Worm (Caenorhabditis elegans) whole organism, young adult: ENCODE results near the gene lelo-3.

Experiments used
- B0019.2 ChIP-seq: fragments of 200-800 bp; sonication (Bioruptor generic); conservative IDR thresholded peaks from 2 replicates; pipeline ENCODE4 v1.3.6; 2022; ENCODE audit warnings: missing genetic modification reagents, missing genetic modification characterization, missing compliant biosample characterization
- B0336.3 ChIP-seq: fragments of 200-800 bp; sonication (Bioruptor generic); IDR thresholded peaks from 2 replicates; pipeline ENCODE4 v1.3.6; 2022; ENCODE audit warnings: missing genetic modification characterization, missing compliant biosample characterization
- F37B4.10 ChIP-seq: fragments of 200-800 bp; sonication (Bioruptor generic); IDR thresholded peaks from 2 replicates; pipeline ENCODE4 v1.3.6; 2022; ENCODE audit warnings: missing genetic modification characterization, missing compliant biosample characterization
- F52B5.7 ChIP-seq: sonication (generic microtip); optimal IDR thresholded peaks from 2 replicates; lab custom pipeline; 2016; ENCODE audit warnings: mild to moderate bottlenecking, missing genetic modification characterization, missing compliant biosample characterization
- T26A5.8 ChIP-seq: sonication (generic microtip); optimal IDR thresholded peaks from 2 replicates; lab custom pipeline; 2016; ENCODE audit warnings: missing genetic modification characterization, missing compliant biosample characterization
- Y56A3A.18 ChIP-seq: fragments of 200-800 bp; sonication (Bioruptor generic); IDR thresholded peaks from 2 replicates; pipeline ENCODE4 v1.3.6; 2022; ENCODE audit warnings: missing genetic modification reagents, missing genetic modification characterization, missing compliant biosample characterization
- aptf-2 ChIP-seq: fragments of 200-800 bp; sonication (Bioruptor generic); conservative IDR thresholded peaks from 2 replicates; pipeline ENCODE4 v1.3.6; 2022; ENCODE audit warnings: missing genetic modification reagents, missing genetic modification characterization, missing compliant biosample characterization
- athp-1 ChIP-seq: sonication (generic microtip); optimal IDR thresholded peaks from 2 replicates; lab custom pipeline; 2017; ENCODE audit warnings: mild to moderate bottlenecking, missing genetic modification characterization, missing compliant biosample characterization
- attf-6 ChIP-seq: fragments of 200-800 bp; sonication (Bioruptor generic); IDR thresholded peaks from 2 replicates; pipeline ENCODE4 v1.3.6; 2022; ENCODE audit warnings: missing genetic modification reagents, missing genetic modification characterization, missing compliant biosample characterization
- bed-1 ChIP-seq: fragments of 200-800 bp; sonication (Bioruptor generic); IDR thresholded peaks from 2 replicates; pipeline ENCODE4 v1.3.6; 2022; ENCODE audit warnings: missing genetic modification reagents, missing genetic modification characterization, missing compliant biosample characterization
- cebp-1 ChIP-seq, 2 experiments: fragments of 200-800 bp in 1 of 2; sonication (Bioruptor generic) in 1 of 2; sonication (generic microtip) in 1 of 2; IDR thresholded peaks in 1 of 2; optimal IDR thresholded peaks in 1 of 2; 2 replicates each; pipeline versions ENCODE4 v1.3.6 to Lab custom; 2017 to 2022; ENCODE audit warnings: missing compliant biosample characterization in 2 of 2, missing genetic modification characterization in 2 of 2, mild to moderate bottlenecking in 1 of 2, missing genetic modification reagents in 1 of 2, moderate library complexity in 1 of 2
- ceh-100 ChIP-seq: fragments of 200-800 bp; sonication (Bioruptor generic); IDR thresholded peaks from 2 replicates; pipeline ENCODE4 v1.3.6; 2022; ENCODE audit warnings: missing genetic modification reagents, missing genetic modification characterization, missing compliant biosample characterization
- ceh-40 ChIP-seq: fragments of 200-800 bp; sonication (Bioruptor generic); IDR thresholded peaks from 2 replicates; pipeline ENCODE4 v1.3.6; 2022; ENCODE audit warnings: missing genetic modification characterization, missing compliant biosample characterization
- chd-7 ChIP-seq: sonication (generic microtip); optimal IDR thresholded peaks from 2 replicates; lab custom pipeline; 2016; ENCODE audit warnings: mild to moderate bottlenecking, missing genetic modification characterization, moderate library complexity, missing compliant biosample characterization
- egl-18 ChIP-seq: fragments of 200-800 bp; sonication (Bioruptor generic); IDR thresholded peaks from 2 replicates; pipeline ENCODE4 v1.3.6; 2022; ENCODE audit warnings: missing genetic modification reagents, missing genetic modification characterization, missing compliant biosample characterization
- ekl-4 ChIP-seq: fragments of 200-800 bp; sonication (Bioruptor generic); IDR thresholded peaks from 2 replicates; pipeline ENCODE4 v1.3.6; 2022; ENCODE audit warnings: missing genetic modification reagents, missing genetic modification characterization, missing compliant biosample characterization
- him-1 ChIP-seq: sonication (generic microtip); optimal IDR thresholded peaks from 2 replicates; lab custom pipeline; 2016; ENCODE audit warnings: missing genotype, missing genetic modification reagents, missing genetic modification characterization, missing compliant biosample characterization
- hlh-12 ChIP-seq: sonication (generic microtip); optimal IDR thresholded peaks from 2 replicates; lab custom pipeline; 2016; ENCODE audit warnings: missing genetic modification characterization, missing compliant biosample characterization
- hmg-20 ChIP-seq: fragments of 200-800 bp; sonication (Bioruptor generic); IDR thresholded peaks from 2 replicates; pipeline ENCODE4 v1.3.6; 2022; ENCODE audit warnings: missing genetic modification reagents, missing genetic modification characterization, missing compliant biosample characterization
- hrde-1 ChIP-seq: sonication (generic microtip); optimal IDR thresholded peaks from 2 replicates; lab custom pipeline; 2016; ENCODE audit warnings: missing genetic modification characterization, mild to moderate bottlenecking, missing compliant biosample characterization, moderate library complexity, missing genotype, missing genetic modification reagents, borderline replicate concordance
- let-607 ChIP-seq, 2 experiments: fragments of 200-800 bp in 1 of 2; sonication (Bioruptor generic) in 1 of 2; sonication (generic microtip) in 1 of 2; optimal IDR thresholded peaks; 2 replicates each; lab custom pipeline; 2016 to 2018; ENCODE audit warnings: mild to moderate bottlenecking in 2 of 2, missing compliant biosample characterization in 2 of 2, missing genetic modification characterization in 2 of 2, moderate library complexity in 2 of 2, missing genotype in 1 of 2
- lin-40 ChIP-seq: sonication (generic microtip); optimal IDR thresholded peaks from 2 replicates; lab custom pipeline; 2016; ENCODE audit warnings: missing genetic modification characterization, mild to moderate bottlenecking, missing compliant biosample characterization, missing genotype, missing genetic modification reagents
- lin-54 ChIP-seq: fragments of 200-800 bp; sonication (Bioruptor generic); optimal IDR thresholded peaks from 2 replicates; lab custom pipeline; 2018; ENCODE audit warnings: mild to moderate bottlenecking, missing genetic modification characterization, missing compliant biosample characterization
- lir-1 ChIP-seq: fragments of 200-800 bp; sonication (Bioruptor generic); conservative IDR thresholded peaks from 2 replicates; pipeline ENCODE4 v1.3.6; 2022; ENCODE audit warnings: missing genetic modification reagents, missing genetic modification characterization, missing compliant biosample characterization
- lsl-1 ChIP-seq: fragments of 200-800 bp; sonication (Bioruptor generic); optimal IDR thresholded peaks from 2 replicates; lab custom pipeline; 2018; ENCODE audit warnings: mild to moderate bottlenecking, missing genetic modification characterization, moderate library complexity, missing compliant biosample characterization
- lsy-27 ChIP-seq: sonication (generic microtip); optimal IDR thresholded peaks from 2 replicates; lab custom pipeline; 2017; ENCODE audit warnings: missing genetic modification characterization, mild to moderate bottlenecking, missing compliant biosample characterization, antibody characterized with exemption, missing genotype, borderline replicate concordance; ENCODE audit not compliant: insufficient read depth
- madf-10 ChIP-seq: sonication (generic microtip); optimal IDR thresholded peaks from 2 replicates; lab custom pipeline; 2016; ENCODE audit warnings: mild to moderate bottlenecking, missing genetic modification characterization, missing compliant biosample characterization
- madf-3 ChIP-seq: fragments of 200-800 bp; sonication (Bioruptor generic); IDR thresholded peaks from 2 replicates; pipeline ENCODE4 v1.3.6; 2022; ENCODE audit warnings: missing genetic modification reagents, missing genetic modification characterization, missing compliant biosample characterization
- mel-28 ChIP-seq: sonication (generic microtip); optimal IDR thresholded peaks from 2 replicates; lab custom pipeline; 2016; ENCODE audit warnings: borderline replicate concordance, mild to moderate bottlenecking, missing genetic modification characterization, missing compliant biosample characterization
- mes-4 ChIP-seq: sonication (generic microtip); optimal IDR thresholded peaks from 2 replicates; lab custom pipeline; 2016; ENCODE audit warnings: missing genotype, missing genetic modification characterization, missing compliant biosample characterization
- mxl-1 ChIP-seq: sonication (generic microtip); optimal IDR thresholded peaks from 2 replicates; lab custom pipeline; 2016; ENCODE audit warnings: missing genetic modification characterization, missing compliant biosample characterization
- nfya-2 ChIP-seq: fragments of 200-800 bp; sonication (Bioruptor generic); IDR thresholded peaks from 2 replicates; pipeline ENCODE4 v1.3.6; 2022; ENCODE audit warnings: missing genetic modification reagents, missing genetic modification characterization, missing compliant biosample characterization
- nfyb-1 ChIP-seq: fragments of 200-800 bp; sonication (Bioruptor generic); IDR thresholded peaks from 2 replicates; pipeline ENCODE4 v1.3.6; 2022; ENCODE audit warnings: missing genetic modification reagents, missing genetic modification characterization, missing compliant biosample characterization
- nhr-80 ChIP-seq: sonication (generic microtip); optimal IDR thresholded peaks from 2 replicates; lab custom pipeline; 2016; ENCODE audit warnings: missing genetic modification characterization, missing compliant biosample characterization
- nhr-90 ChIP-seq: sonication (generic microtip); optimal IDR thresholded peaks from 2 replicates; lab custom pipeline; 2016; ENCODE audit warnings: missing genotype, mild to moderate bottlenecking, missing genetic modification characterization, missing compliant biosample characterization
- rec-8 ChIP-seq, 2 experiments: sonication (generic microtip); optimal IDR thresholded peaks; 2 replicates each; lab custom pipeline; 2016; ENCODE audit warnings: mild to moderate bottlenecking in 2 of 2, missing genetic modification characterization in 2 of 2, missing genetic modification reagents in 2 of 2, missing genotype in 2 of 2, missing biosample characterization in 1 of 2, missing compliant biosample characterization in 1 of 2, moderate library complexity in 1 of 2
- sdz-38 ChIP-seq: sonication (generic microtip); optimal IDR thresholded peaks from 2 replicates; lab custom pipeline; 2016; ENCODE audit warnings: missing genotype, missing genetic modification characterization, missing compliant biosample characterization
- sea-2 ChIP-seq: fragments of 200-800 bp; sonication (Bioruptor generic); IDR thresholded peaks from 2 replicates; pipeline ENCODE4 v1.3.6; 2022; ENCODE audit warnings: missing genetic modification characterization, missing compliant biosample characterization
- snpc-1.3 ChIP-seq: sonication (generic microtip); optimal IDR thresholded peaks from 2 replicates; lab custom pipeline; 2017; ENCODE audit warnings: missing genetic modification characterization, mild to moderate bottlenecking, missing compliant biosample characterization, antibody characterized with exemption, moderate library complexity, missing genotype, missing genetic modification reagents; ENCODE audit not compliant: insufficient read depth
- unc-130 ChIP-seq: sonication (generic microtip); optimal IDR thresholded peaks from 2 replicates; lab custom pipeline; 2016; ENCODE audit warnings: missing genetic modification reagents, missing genetic modification characterization, missing compliant biosample characterization
- unc-62 ChIP-seq: fragments of 150-350 bp; optimal IDR thresholded peaks from 2 replicates; lab custom pipeline; 2014; ENCODE audit warnings: missing biosample characterization, missing genetic modification reagents, missing genetic modification characterization
- zfh-2 ChIP-seq: fragments of 200-800 bp; sonication (Bioruptor generic); conservative IDR thresholded peaks from 2 replicates; pipeline ENCODE4 v1.3.6; 2022; ENCODE audit warnings: missing genetic modification reagents, missing genetic modification characterization, missing compliant biosample characterization
- ztf-6 ChIP-seq: fragments of 200-800 bp; sonication (Bioruptor generic); IDR thresholded peaks from 2 replicates; pipeline ENCODE4 v1.3.6; 2022; ENCODE audit warnings: missing genetic modification reagents, missing genetic modification characterization, missing compliant biosample characterization

The lelo-3 gene

DNA sequence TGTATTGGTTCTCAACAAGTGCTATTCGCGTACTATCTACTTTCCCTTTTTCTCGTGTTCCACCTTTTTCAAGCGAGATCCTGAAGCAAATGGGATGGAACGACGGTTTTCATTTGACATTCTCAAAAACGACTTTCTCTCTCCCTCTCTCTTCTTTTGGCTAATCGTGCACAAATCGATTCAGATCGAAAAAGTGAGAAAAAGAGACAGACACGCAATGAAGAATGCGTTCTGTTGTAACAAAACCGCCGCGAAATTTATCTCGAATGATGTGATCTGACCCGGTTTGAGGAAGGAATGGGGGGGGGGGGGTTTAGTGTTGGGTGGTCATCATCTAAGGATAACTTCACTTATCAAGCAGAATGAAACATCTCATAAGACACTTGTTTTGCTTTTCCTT is 42.0 kb upstream of the lelo-3 start:
- TF ChIP-seq mxl-1 (no peak), B0336.3 (no peak), attf-6 (GFP tag; lab: Robert Waterston, UW) (no peak), ekl-4 (GFP tag; lab: Robert Waterston, UW) (no peak), hlh-12 (tag; lab: Kevin White, UChicago) (no peak), Y56A3A.18 (no peak), nfyb-1 (GFP tag; lab: Robert Waterston, UW) (no peak), F52B5.7 (tag; lab: Kevin White, UChicago) (no peak), rec-8 (tag; optimal IDR thresholded peaks at IDR 0.05; lab: Kevin White, UChicago) (no peak), F37B4.10 (no peak), madf-3 (GFP tag; lab: Robert Waterston, UW) (no peak), unc-62 (GFP tag; lab: Kevin White, UChicago) (no peak), ceh-100 (GFP tag; lab: Robert Waterston, UW) (no peak), sdz-38 (tag; lab: Kevin White, UChicago) (no peak), nfya-2 (GFP tag; lab: Robert Waterston, UW) (no peak), lin-54 (GFP tag; lab: Kevin White, UChicago) (no peak), lin-40 (no peak), aptf-2 (no peak)

DNA sequence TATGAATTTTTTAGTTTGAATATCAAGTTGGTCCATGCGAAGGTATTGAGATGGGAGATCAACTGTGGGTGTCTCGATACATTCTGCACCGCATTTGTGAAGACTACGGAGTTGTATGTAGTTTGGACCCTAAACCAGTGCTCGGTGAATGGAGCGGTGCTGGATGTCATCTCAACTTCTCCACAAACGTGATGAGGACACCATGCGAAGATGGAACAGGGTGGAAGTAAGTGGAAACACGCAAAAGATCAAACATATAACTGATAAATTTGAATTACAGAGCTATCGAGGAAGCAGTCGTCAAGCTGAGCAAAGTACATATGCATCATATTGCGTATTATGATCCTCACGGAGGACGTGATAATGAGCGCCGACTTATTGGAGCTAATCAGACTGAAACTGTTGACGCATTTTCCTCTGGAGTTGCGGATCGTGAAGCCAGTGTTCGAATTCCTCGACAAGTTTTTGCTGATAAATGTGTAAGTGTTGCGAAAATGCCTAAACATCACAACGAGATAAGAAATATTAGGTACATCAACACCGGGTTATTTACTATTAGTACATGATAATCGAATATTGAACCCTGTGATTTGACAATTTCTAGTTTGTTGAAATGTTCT is 36.9 kb upstream of the lelo-3 start:
- no peak for TF ChIP-seq ztf-6 (GFP tag; lab: Robert Waterston, UW)
- TF ChIP-seq madf-10 (tag; lab: Kevin White, UChicago) = peak; percentile 7
- TF ChIP-seq nhr-80 (tag; lab: Kevin White, UChicago) = peak; percentile 82
- no peak for TF ChIP-seq F37B4.10
- TF ChIP-seq lir-1 (GFP tag; lab: Robert Waterston, UW) = no peak
- TF ChIP-seq zfh-2 = no peak
- no peak for TF ChIP-seq athp-1 (tag; lab: Kevin White, UChicago)
- TF ChIP-seq bed-1 (GFP tag; lab: Robert Waterston, UW) = no peak

DNA sequence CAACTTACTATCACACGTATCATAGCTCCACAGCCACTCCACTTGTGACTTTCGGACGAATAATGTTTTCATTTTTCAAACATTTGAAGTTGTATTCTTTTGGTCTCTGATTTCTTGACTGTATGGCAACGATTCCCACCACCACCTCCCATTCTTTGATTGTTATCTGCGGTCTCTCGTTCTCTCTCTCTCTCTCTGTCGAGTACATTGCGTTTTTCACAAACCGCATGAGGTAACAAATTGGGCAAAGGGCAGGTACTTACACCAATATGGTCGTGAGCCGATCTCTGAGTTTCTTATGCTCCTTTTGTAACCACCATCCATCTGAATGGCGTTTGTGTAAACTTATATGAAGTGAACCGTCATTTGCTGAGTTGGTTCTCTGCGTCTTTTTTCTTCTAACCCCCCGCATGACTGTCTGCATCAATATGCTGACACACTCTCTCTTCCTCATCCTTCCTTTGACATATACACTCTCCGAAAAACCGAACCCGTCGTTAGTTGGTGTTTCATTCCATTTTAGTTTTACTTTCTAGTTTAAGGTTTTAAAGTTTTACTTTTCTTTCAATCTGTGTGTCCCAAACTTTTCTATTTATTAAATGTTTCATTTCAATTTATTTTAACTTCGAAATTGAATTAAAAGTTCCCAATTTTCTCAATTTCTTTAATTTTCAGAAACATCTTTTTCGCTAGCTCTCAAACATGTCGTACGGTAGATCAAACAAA is 35.4 kb upstream of the lelo-3 start, which contains the start of gene gln-1:
TSS of gene gln-1 (plus strand) at position 676 of the 726 bp plus-strand sequence.
- no peak for TF ChIP-seq egl-18 (GFP tag; lab: Robert Waterston, UW)
- TF ChIP-seq sea-2 (GFP tag; lab: Robert Waterston, UW) = no peak
- TF ChIP-seq hmg-20 (GFP tag; lab: Robert Waterston, UW) = no peak
- no peak for TF ChIP-seq hrde-1 (tag; lab: Kevin White, UChicago)
- no peak for TF ChIP-seq lsl-1 (GFP tag; lab: Kevin White, UChicago)
- TF ChIP-seq nhr-90 (tag; lab: Kevin White, UChicago) = peak; percentile 35
- no peak for TF ChIP-seq mes-4 (tag; lab: Kevin White, UChicago)
- no peak for TF ChIP-seq chd-7 (tag; lab: Kevin White, UChicago)
- no peak for TF ChIP-seq ceh-100 (GFP tag; lab: Robert Waterston, UW)
- no peak for TF ChIP-seq unc-130 (GFP tag; lab: Kevin White, UChicago)
- no peak for TF ChIP-seq ceh-40 (GFP tag; lab: Robert Waterston, UW)
- TF ChIP-seq aptf-2 = no peak
- TF ChIP-seq zfh-2 = peak; percentile 34; the same call in 1 of the 2 replicates
- no peak for TF ChIP-seq lir-1 (GFP tag; lab: Robert Waterston, UW)
- TF ChIP-seq let-607 (tag; optimal IDR thresholded peaks at IDR 0.05; lab: Kevin White, UChicago) = peak; percentile 16 to 34
- no peak for TF ChIP-seq mel-28
- TF ChIP-seq cebp-1 (GFP tag; IDR thresholded peaks at IDR 0.05; lab: Robert Waterston, UW) = no peak
- peak; percentile 46 for TF ChIP-seq cebp-1 (tag; optimal IDR thresholded peaks at IDR 0.05; lab: Kevin White, UChicago)
- no peak for TF ChIP-seq B0019.2 (GFP tag; lab: Robert Waterston, UW)
- TF ChIP-seq him-1 (tag; lab: Kevin White, UChicago) = no peak
- no peak for TF ChIP-seq Y56A3A.18
- no peak for TF ChIP-seq F52B5.7 (tag; lab: Kevin White, UChicago)
- TF ChIP-seq lsy-27 (tag; lab: Kevin White, UChicago) = no peak
- TF ChIP-seq T26A5.8 = no peak
- TF ChIP-seq hlh-12 (tag; lab: Kevin White, UChicago) = no peak
- no peak for TF ChIP-seq snpc-1.3 (tag; lab: Kevin White, UChicago)
